Worm (Caenorhabditis elegans) whole organism, L4 larva: Measurements from ENCODE around the gene F10C2.3.

Experiments used
- D1046.2 ChIP-seq: fragments of 200-800 bp; sonication (Bioruptor generic); IDR thresholded peaks from 2 replicates; pipeline ENCODE4 v1.3.6; 2022; ENCODE audit warnings: missing genetic modification characterization, missing compliant biosample characterization
- ceh-82 ChIP-seq: sonication (generic microtip); optimal IDR thresholded peaks from 2 replicates; lab custom pipeline; 2017; ENCODE audit warnings: missing biosample characterization, missing genetic modification characterization
- dpl-1 ChIP-seq: fragments of 150-350 bp; optimal IDR thresholded peaks from 2 replicates; lab custom pipeline; 2014; ENCODE audit warnings: missing biosample characterization, missing genetic modification reagents, missing genetic modification characterization
- egl-27 ChIP-seq: sonication (generic microtip); optimal IDR thresholded peaks from 3 replicates; lab custom pipeline; 2017; ENCODE audit warnings: missing biosample characterization, missing genetic modification reagents, missing genetic modification characterization
- fkh-10 ChIP-seq: fragments of 150-350 bp; optimal IDR thresholded peaks from 2 replicates; lab custom pipeline; 2014; ENCODE audit warnings: missing biosample characterization, missing genetic modification reagents, missing genetic modification characterization
- lin-39 ChIP-seq: fragments of 150-350 bp; optimal IDR thresholded peaks from 2 replicates; lab custom pipeline; 2014; ENCODE audit warnings: missing biosample characterization, missing genetic modification reagents, missing genetic modification characterization
- nhr-25 ChIP-seq: sonication (generic microtip); optimal IDR thresholded peaks from 2 replicates; lab custom pipeline; 2017; ENCODE audit warnings: missing genetic modification characterization, mild to moderate bottlenecking, missing compliant biosample characterization, antibody characterized with exemption, moderate library complexity, borderline replicate concordance; ENCODE audit not compliant: insufficient read depth
- nhr-41 ChIP-seq: fragments of 200-800 bp; sonication (Bioruptor generic); IDR thresholded peaks from 2 replicates; pipeline ENCODE4 v1.3.6; 2022; ENCODE audit warnings: missing genetic modification reagents, missing genetic modification characterization, missing compliant biosample characterization
- nhr-77 ChIP-seq: fragments of 150-350 bp; optimal IDR thresholded peaks from 2 replicates; lab custom pipeline; 2014; ENCODE audit warnings: missing biosample characterization, missing genetic modification characterization
- skn-1 ChIP-seq: fragments of 150-350 bp; optimal IDR thresholded peaks from 2 replicates; lab custom pipeline; 2014; ENCODE audit warnings: missing biosample characterization, missing genetic modification characterization
- spr-3 ChIP-seq: fragments of 200-800 bp; sonication (Bioruptor generic); optimal IDR thresholded peaks from 2 replicates; lab custom pipeline; 2018; ENCODE audit warnings: mild to moderate bottlenecking, missing genetic modification characterization, missing compliant biosample characterization
- unc-39 ChIP-seq: sonication (generic microtip); optimal IDR thresholded peaks from 2 replicates; lab custom pipeline; 2017; ENCODE audit warnings: missing biosample characterization, missing genetic modification characterization
- zip-11 ChIP-seq: fragments of 200-800 bp; sonication (Bioruptor generic); IDR thresholded peaks from 2 replicates; pipeline ENCODE4 v1.3.6; 2022; ENCODE audit warnings: missing genetic modification characterization, missing compliant biosample characterization

DNA sequence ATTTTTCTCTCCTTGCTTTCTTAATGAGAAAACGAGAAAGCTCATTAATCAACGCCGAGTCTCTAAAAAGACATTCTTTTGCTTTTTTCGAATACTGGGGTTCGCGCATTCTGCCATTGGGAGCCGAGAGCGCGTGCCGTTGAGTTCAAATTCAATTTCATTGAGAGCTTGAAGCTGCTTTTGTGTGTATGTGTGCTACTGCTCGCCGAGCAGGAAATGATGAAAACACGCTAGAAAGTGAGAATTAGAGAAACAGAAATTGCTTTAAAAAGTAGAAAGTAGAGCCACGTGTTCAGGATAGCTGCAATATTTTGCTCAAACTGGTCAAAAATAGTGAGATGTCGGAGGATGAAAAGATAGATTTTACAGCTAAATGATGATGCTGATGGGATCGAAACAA is 5.6 kb downstream of the F10C2.3 start:
- TF ChIP-seq unc-39 (tag; lab: Kevin White, UChicago): no peak
- no peak for TF ChIP-seq lin-39 (tag; lab: Kevin White, UChicago)
- TF ChIP-seq nhr-77: no peak
- TF ChIP-seq skn-1 (tag; lab: Kevin White, UChicago): no peak
- no peak for TF ChIP-seq ceh-82 (tag; lab: Kevin White, UChicago)
- TF ChIP-seq spr-3 (GFP tag; lab: Kevin White, UChicago): no peak
- no peak for TF ChIP-seq egl-27 (tag; lab: Kevin White, UChicago)
- TF ChIP-seq zip-11 (GFP tag; lab: Robert Waterston, UW): no peak
- TF ChIP-seq dpl-1 (GFP tag; lab: Kevin White, UChicago): no peak
- no peak for TF ChIP-seq D1046.2
- TF ChIP-seq nhr-41 (GFP tag; lab: Robert Waterston, UW): no peak
- peak; percentile 94 for TF ChIP-seq fkh-10 (GFP tag; lab: Kevin White, UChicago)
- no peak for TF ChIP-seq nhr-25 (tag; lab: Kevin White, UChicago)
